Worm (Caenorhabditis elegans): ENCODE data around the gene maa-1.

Gene maa-1

ce11 chrIII:11870009-11870408, 47.7 kb upstream of the maa-1 start (continued):
- TF ChIP-seq jun-1 (tag; optimal IDR thresholded peaks at IDR 0.05) = peak; percentile 68

DNA sequence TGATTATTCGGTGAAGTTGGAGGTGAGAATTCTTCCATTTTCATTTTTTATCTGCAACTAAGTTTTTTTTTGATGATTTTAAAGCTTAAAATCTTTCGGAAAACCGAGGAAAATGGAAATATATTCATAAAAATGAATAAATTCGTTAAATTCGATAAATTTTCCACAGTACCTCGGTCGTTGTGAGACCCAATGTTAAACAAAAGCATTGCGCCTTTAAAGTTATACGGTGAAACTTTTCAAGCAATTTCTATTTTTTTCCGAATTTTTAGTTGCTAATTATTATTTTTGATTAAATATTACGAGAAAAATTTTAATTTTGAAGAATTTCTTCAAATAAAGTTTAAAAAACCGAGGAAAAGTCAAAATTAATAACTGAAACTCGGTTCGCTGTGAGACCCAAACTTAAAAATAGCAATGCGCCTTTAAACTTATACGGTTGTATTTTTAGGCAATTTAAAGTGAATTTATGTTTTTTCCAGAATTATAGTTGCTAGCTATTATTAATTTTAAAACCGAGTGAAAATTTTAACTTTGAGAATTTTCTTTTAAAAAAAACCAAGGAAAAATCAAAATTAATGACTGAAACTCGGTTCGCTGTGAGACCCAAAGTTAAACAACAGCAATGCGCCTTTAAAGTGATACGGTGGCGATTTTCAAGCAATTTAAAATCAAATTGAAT, 47.0 kb upstream of the maa-1 start, which contains the start of gene taf-12:
Gene taf-12 (minus strand): TSS at position 51 of the 682 bp plus-strand sequence.
- no peak for TF ChIP-seq fkh-10 (GFP tag; optimal IDR thresholded peaks at IDR 0.05)
- no peak for TF ChIP-seq nhr-11 (tag; optimal IDR thresholded peaks at IDR 0.05)
- TF ChIP-seq tbx-2 (tag; optimal IDR thresholded peaks at IDR 0.05) = no peak
- no peak for TF ChIP-seq nhr-23 (tag; optimal IDR thresholded peaks at IDR 0.05)
- no peak for TF ChIP-seq aly-2 (tag; optimal IDR thresholded peaks at IDR 0.05)
- TF ChIP-seq ceh-28 (tag; optimal IDR thresholded peaks at IDR 0.05) = no peak

DNA sequence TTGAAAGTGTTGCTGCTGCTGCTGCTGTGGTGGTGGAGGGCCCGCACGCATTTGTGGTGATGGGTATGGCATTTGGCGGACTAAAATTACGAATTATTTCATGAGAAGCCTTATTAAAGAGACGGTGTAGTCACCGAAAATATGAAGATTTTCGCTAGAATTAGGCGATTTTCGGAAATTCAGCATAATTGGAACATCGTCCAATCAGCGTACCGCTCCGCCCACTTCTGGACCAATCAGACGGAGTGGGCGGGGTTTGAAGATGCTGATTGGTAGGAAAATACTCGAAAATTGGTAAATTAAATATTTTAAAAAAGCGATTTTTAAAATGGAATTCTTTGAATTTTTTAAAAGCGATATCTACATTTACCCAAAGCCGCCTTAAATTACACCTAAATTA, 43.8 kb upstream of the maa-1 start:
- no peak for TF ChIP-seq ceh-82 (tag; optimal IDR thresholded peaks at IDR 0.05)
- TF ChIP-seq nfya-1 (tag; optimal IDR thresholded peaks at IDR 0.05; ENCODE audit: insufficient read depth) = peak; percentile 64
- no peak for TF ChIP-seq ama-1 (optimal IDR thresholded peaks at IDR 0.05)
- no peak for TF ChIP-seq egl-27 (tag; optimal IDR thresholded peaks at IDR 0.05)

ce11 chrIII:11862149-11862548, 39.8 kb upstream of the maa-1 start, which contains the start of gene Y56A3A.2:
TSS of gene Y56A3A.2 (minus strand) at chrIII:11862249.
- TF ChIP-seq R02D3.7 (tag; optimal IDR thresholded peaks at IDR 0.05) (no peak), ceh-9 (tag; optimal IDR thresholded peaks at IDR 0.05) (no peak), ceh-16 (tag; optimal IDR thresholded peaks at IDR 0.05) (no peak), lsy-12 (tag; optimal IDR thresholded peaks at IDR 0.05) (no peak), eor-1 (tag; optimal IDR thresholded peaks at IDR 0.05) (no peak), nhr-11 (tag; optimal IDR thresholded peaks at IDR 0.05) (no peak), elt-3 (tag; optimal IDR thresholded peaks at IDR 0.05) (no peak), nhr-43 (tag; optimal IDR thresholded peaks at IDR 0.05; ENCODE audit: poor library complexity, severe bottlenecking) (no peak), unc-62 (GFP tag; optimal IDR thresholded peaks at IDR 0.05) (no peak), nhr-77 (tag; optimal IDR thresholded peaks at IDR 0.05) (no peak), snpc-4 (tag; optimal IDR thresholded peaks at IDR 0.05) (no peak), daf-12 (tag; optimal IDR thresholded peaks at IDR 0.05) (no peak), egl-27 (tag; optimal IDR thresholded peaks at IDR 0.05) (no peak)

- no peak for TF ChIP-seq unc-39 (tag; optimal IDR thresholded peaks at IDR 0.05)
- peak; percentile 97 for TF ChIP-seq nfya-1 (tag; optimal IDR thresholded peaks at IDR 0.05; ENCODE audit: insufficient read depth)
These were observed 38.8 kb upstream of the maa-1 start for ce11 chrIII:11861123-11861522.

ce11 chrIII:11856852-11857251, 34.5 kb upstream of the maa-1 start:
- no peak for TF ChIP-seq sea-2 (GFP tag; optimal IDR thresholded peaks at IDR 0.05)
- no peak for TF ChIP-seq ztf-11 (tag; optimal IDR thresholded peaks at IDR 0.05)
- no peak for TF ChIP-seq daf-12 (tag; optimal IDR thresholded peaks at IDR 0.05)
- no peak for TF ChIP-seq unc-39 (tag; optimal IDR thresholded peaks at IDR 0.05)
- TF ChIP-seq mml-1 (tag; optimal IDR thresholded peaks at IDR 0.05) = no peak
- no peak for TF ChIP-seq egl-5 (tag; optimal IDR thresholded peaks at IDR 0.05)
- TF ChIP-seq ceh-28 (tag; optimal IDR thresholded peaks at IDR 0.05) = no peak
- TF ChIP-seq ceh-82 (tag; optimal IDR thresholded peaks at IDR 0.05) = no peak
- no peak for TF ChIP-seq elt-3 (tag; optimal IDR thresholded peaks at IDR 0.05)
- no peak for TF ChIP-seq lsy-12 (tag; optimal IDR thresholded peaks at IDR 0.05)
- TF ChIP-seq eor-1 (tag; optimal IDR thresholded peaks at IDR 0.05) = no peak
- TF ChIP-seq lin-15B (tag; optimal IDR thresholded peaks at IDR 0.05) = no peak
- TF ChIP-seq ztf-4 (tag; optimal IDR thresholded peaks at IDR 0.05) = no peak

- no peak for TF ChIP-seq ztf-11 (tag; optimal IDR thresholded peaks at IDR 0.05)
- no peak for TF ChIP-seq fkh-2 (tag; optimal IDR thresholded peaks at IDR 0.05)
- no peak for TF ChIP-seq snpc-4 (tag; optimal IDR thresholded peaks at IDR 0.05)
These were observed 31.2 kb upstream of the maa-1 start for ce11 chrIII:11853533-11853932.

Measured in whole organism, L3 larva.